Fruit fly (Drosophila melanogaster): Measurements from ENCODE around the gene CG14309.

Gene CG14309

DNA sequence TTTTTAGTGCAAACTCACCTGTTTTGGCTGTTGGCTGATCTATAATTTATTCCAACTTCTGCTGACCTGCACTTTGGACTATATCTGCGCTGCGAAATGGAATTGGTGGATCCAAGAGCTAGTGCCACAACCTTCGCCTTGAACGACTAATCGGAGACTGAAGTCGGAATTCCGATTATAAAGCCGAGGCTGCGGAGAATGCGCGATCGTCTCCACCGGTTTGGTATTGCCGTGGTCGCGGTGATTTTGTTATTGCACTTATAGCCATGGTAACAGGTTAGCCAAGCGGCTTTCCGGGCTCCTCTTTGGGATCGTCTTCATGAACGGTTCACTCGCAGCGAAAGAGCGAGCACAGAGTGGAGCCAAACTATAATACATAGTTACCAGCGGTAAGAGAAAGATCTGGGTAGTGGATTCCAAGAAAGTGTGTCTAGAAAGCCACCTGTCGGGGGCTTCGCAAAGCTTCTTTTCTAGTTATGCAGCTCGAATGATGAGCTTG, 3.8 kb downstream of the CG14309 start, which contains the start of gene CG7675:
TSS of gene CG7675 (minus strand) at position 165 of the 499 bp plus-strand sequence.
- TF ChIP-seq Eip75B (GFP tag; optimal IDR thresholded peaks at IDR 0.05) (peak; percentile 52), Gug (GFP tag; IDR thresholded peaks at IDR 0.05) (no peak), Sox14 (GFP tag; optimal IDR thresholded peaks at IDR 0.05) (peak; percentile 12), dsx (GFP tag; optimal IDR thresholded peaks at IDR 0.05; ENCODE audit: poor library complexity, severe bottlenecking) (peak; percentile 50), CG7368 (GFP tag; optimal IDR thresholded peaks at IDR 0.05) (no peak), CG34406 (GFP tag; optimal IDR thresholded peaks at IDR 0.05) (no peak), CG16779 (tag; optimal IDR thresholded peaks at IDR 0.05) (peak; percentile 50), CG10669 (GFP tag; optimal IDR thresholded peaks at IDR 0.05) (peak; percentile 22), CG3032 (tag; optimal IDR thresholded peaks at IDR 0.05) (peak; percentile 18), fd85E (GFP tag; optimal IDR thresholded peaks at IDR 0.05) (no peak), CG8632 (GFP tag; optimal IDR thresholded peaks at IDR 0.05) (no peak), CG6163 (GFP tag; IDR thresholded peaks at IDR 0.05) (peak; percentile 25; the same call in 2 of the 3 replicates), Blimp-1 (GFP tag; optimal IDR thresholded peaks at IDR 0.05) (no peak), CG3919 (GFP tag; optimal IDR thresholded peaks at IDR 0.05) (peak; percentile 47), pdm3 (GFP tag; optimal IDR thresholded peaks at IDR 0.05) (no peak), Eip93F (GFP tag; optimal IDR thresholded peaks at IDR 0.05) (no peak), CG8119 (GFP tag; IDR thresholded peaks at IDR 0.05) (peak; percentile 48; the same call in 2 of the 3 replicates), CG11762 (GFP tag; optimal IDR thresholded peaks at IDR 0.05; ENCODE audit: insufficient read depth) (no peak), Met (GFP tag; optimal IDR thresholded peaks at IDR 0.05) (peak; percentile 10), acj6 (GFP tag; optimal IDR thresholded peaks at IDR 0.05) (no peak), Ets96B (tag; optimal IDR thresholded peaks at IDR 0.05) (peak; percentile 44), topi (GFP tag; optimal IDR thresholded peaks at IDR 0.05) (no peak), ss (GFP tag; optimal IDR thresholded peaks at IDR 0.05) (peak; percentile 84 to 89), fd59A (GFP tag; optimal IDR thresholded peaks at IDR 0.05) (no peak), salr (GFP tag; optimal IDR thresholded peaks at IDR 0.05) (peak in 1 of 2 experiments; percentile 12), CG31627 (GFP tag; optimal IDR thresholded peaks at IDR 0.05) (no peak), Hr4 (GFP tag; optimal IDR thresholded peaks at IDR 0.05) (no peak), CG4318 (GFP tag; optimal IDR thresholded peaks at IDR 0.05) (no peak), vri (GFP tag; optimal IDR thresholded peaks at IDR 0.05) (no peak), net (GFP tag; optimal IDR thresholded peaks at IDR 0.05) (peak; percentile 48), CG32006 (GFP tag; optimal IDR thresholded peaks at IDR 0.05) (no peak), Eip78C (GFP tag) (no peak), cyc (GFP tag; optimal IDR thresholded peaks at IDR 0.05) (no peak), eg (GFP tag; IDR thresholded peaks at IDR 0.05) (peak; percentile 24; the same call in 1 of the 3 replicates), Hr38 (GFP tag; optimal IDR thresholded peaks at IDR 0.05) (no peak), CG8319 (GFP tag; optimal IDR thresholded peaks at IDR 0.05) (no peak), dac (GFP tag; optimal IDR thresholded peaks at IDR 0.05) (no peak), CG1621 (tag; optimal IDR thresholded peaks at IDR 0.05) (peak; percentile 93), svp (GFP tag) (no peak), CG9139 (GFP tag; optimal IDR thresholded peaks at IDR 0.05) (peak; percentile 78), Lpt (GFP tag; optimal IDR thresholded peaks at IDR 0.05) (peak; percentile 63), CG15336 (GFP tag; IDR thresholded peaks at IDR 0.05) (0 out of 2 replicates have a peak, but pooled peaks have one; percentile 34), CG10631 (GFP tag; optimal IDR thresholded peaks at IDR 0.05) (no peak), Sox102F (GFP tag; optimal IDR thresholded peaks at IDR 0.05) (peak; percentile 26), CG11294 (GFP tag; IDR thresholded peaks at IDR 0.05) (no peak), spab (GFP tag; optimal IDR thresholded peaks at IDR 0.05) (peak; percentile 63), CG6792 (GFP tag; optimal IDR thresholded peaks at IDR 0.05) (no peak), CG6808 (GFP tag; optimal IDR thresholded peaks at IDR 0.05) (peak; percentile 76), CG6854 (GFP tag; optimal IDR thresholded peaks at IDR 0.05) (peak; percentile 73), achi (GFP tag; optimal IDR thresholded peaks at IDR 0.05) (peak; percentile 13), CG6276 (GFP tag; optimal IDR thresholded peaks at IDR 0.05) (no peak), esn (GFP tag; optimal IDR thresholded peaks at IDR 0.05) (no peak)

Data from whole organism, prepupa.